Worm (Caenorhabditis elegans): Measurements from ENCODE around the gene plc-2.
A peak's percentile ranks its signal among the peaks of the same experiment; 100 is the strongest.

- TF ChIP-seq mep-1 (tag; optimal IDR thresholded peaks at IDR 0.05), result no peak
- TF ChIP-seq mls-2 (tag; optimal IDR thresholded peaks at IDR 0.05), result no peak
- no peak for TF ChIP-seq bed-3 (GFP tag; optimal IDR thresholded peaks at IDR 0.05)
- TF ChIP-seq unc-62 (GFP tag; optimal IDR thresholded peaks at IDR 0.05), result no peak
- TF ChIP-seq nhr-12 (tag; optimal IDR thresholded peaks at IDR 0.05), result no peak
- no peak for TF ChIP-seq lin-13 (tag; optimal IDR thresholded peaks at IDR 0.05)
- peak; percentile 60 for TF ChIP-seq elt-1 (tag; optimal IDR thresholded peaks at IDR 0.05; ENCODE audit: borderline replicate concordance, insufficient read depth)
- no peak for TF ChIP-seq lsy-2 (tag; optimal IDR thresholded peaks at IDR 0.05)
- TF ChIP-seq mab-5 (tag; optimal IDR thresholded peaks at IDR 0.05), result no peak
- TF ChIP-seq nhr-76 (tag; optimal IDR thresholded peaks at IDR 0.05), result no peak
- TF ChIP-seq lin-32 (GFP tag; optimal IDR thresholded peaks at IDR 0.05), result no peak
- TF ChIP-seq nhr-28 (tag; optimal IDR thresholded peaks at IDR 0.05), result no peak
Observed at ce11 chrV:15148800-15149199, 43.6 kb upstream of the plc-2 start, which contains the start of gene T09F5.1.
